Worm (Caenorhabditis elegans): ENCODE data around the gene hif-1.

DNA sequence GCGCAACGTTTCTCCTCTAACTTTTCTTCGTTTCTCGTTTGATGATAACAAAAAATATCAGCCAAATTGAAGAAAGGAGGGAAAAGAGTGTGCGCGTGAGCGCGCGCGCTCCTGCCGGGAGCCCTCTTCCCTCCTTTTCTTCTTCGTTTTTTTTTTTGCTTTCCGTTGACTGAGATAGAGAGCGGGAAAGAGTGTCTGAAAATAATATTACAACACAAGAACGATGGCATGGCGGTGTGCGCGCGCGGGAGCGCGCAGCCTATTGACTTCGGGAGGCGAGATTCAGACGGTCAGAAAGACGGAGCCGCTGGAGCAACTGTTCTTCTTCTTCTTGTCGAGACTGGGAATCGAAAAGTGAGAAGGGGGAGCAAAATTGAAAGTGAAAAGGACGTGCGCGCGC, 13.6 kb downstream of the hif-1 start:
- TF ChIP-seq nhr-77 (tag; optimal IDR thresholded peaks at IDR 0.05) (no peak), ZK546.5 (tag; optimal IDR thresholded peaks at IDR 0.05) (no peak)

All from whole organism, L3 larva.